Fruit fly (Drosophila melanogaster): ENCODE data around the gene CG3764.

The CG3764 gene

DNA sequence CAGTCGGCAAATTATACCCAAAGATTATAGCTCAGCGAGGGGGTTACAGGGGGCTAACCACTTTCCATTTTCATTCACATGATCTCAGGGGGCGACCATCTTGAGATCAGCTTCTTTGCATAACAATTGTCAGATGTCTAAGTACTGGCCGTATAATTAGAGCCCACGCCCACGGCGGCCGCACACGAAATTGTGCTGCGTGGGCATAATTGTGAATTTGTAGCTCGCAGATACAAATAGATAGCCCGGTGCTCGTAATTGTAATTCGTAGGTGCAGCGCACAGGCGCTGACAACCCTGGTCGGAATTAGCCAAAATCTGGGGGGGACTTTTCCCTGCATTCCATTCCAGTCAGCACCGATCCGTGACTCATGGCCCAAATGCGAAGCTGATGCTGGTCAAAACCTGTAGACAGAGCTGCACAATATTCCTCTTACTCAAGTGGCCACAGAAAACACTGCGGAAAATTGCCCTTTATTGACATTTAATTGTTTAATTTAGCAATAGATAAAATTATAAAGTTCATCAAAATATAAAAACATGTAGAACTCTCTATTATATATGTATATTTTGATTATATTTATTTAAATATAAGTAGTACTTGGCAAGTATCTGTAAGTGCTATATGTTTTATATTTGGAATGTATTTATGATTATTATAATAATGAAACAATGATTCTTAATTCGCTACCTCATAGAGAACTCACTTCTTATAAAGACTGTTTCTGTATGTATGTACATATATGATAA, 40.6 kb downstream of the CG3764 start:
- TF ChIP-seq tj (GFP tag; optimal IDR thresholded peaks at IDR 0.05) (peak; percentile 64), Mnt (GFP tag; optimal IDR thresholded peaks at IDR 0.05) (no peak)

DNA sequence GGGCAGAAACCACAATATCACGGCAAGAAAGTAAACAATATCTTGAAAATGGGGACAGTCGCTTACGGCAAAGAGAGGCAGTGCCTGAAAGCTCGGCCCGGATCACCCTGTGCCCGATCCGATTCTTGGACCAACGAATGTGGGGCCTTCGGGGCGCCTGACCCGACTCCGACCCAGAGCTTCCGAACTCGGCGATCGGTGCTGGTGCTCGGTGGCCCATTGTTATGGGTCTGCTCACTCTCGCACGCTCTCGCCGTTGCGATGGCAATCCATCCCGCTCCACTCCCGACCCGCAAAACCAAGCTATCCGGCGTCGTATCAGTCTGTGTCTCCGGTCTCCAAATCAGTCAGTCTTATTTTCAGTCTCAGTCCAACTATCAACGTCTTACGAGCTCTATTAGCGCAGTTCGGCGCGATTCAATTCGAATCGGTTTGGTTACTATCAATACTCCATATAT, 42.7 kb downstream of the CG3764 start, which contains the start of gene Exn:
Gene Exn, plus strand, starts transcription at position 362 of the 458 bp plus-strand sequence.
- TF ChIP-seq toe (GFP tag; optimal IDR thresholded peaks at IDR 0.05) (no peak), cic (GFP tag; optimal IDR thresholded peaks at IDR 0.05) (peak; percentile 76), CG7101 (tag; optimal IDR thresholded peaks at IDR 0.05) (peak; percentile 28), CG33017 (tag; optimal IDR thresholded peaks at IDR 0.05) (peak; percentile 46), CG12768 (GFP tag; optimal IDR thresholded peaks at IDR 0.05) (peak; percentile 83), CG11617 (GFP tag; optimal IDR thresholded peaks at IDR 0.05) (peak; percentile 42), Crg-1 (GFP tag; optimal IDR thresholded peaks at IDR 0.05) (no peak), tj (GFP tag; optimal IDR thresholded peaks at IDR 0.05) (peak; percentile 1), cnc (optimal IDR thresholded peaks at IDR 0.05) (no peak), kay (GFP tag; ENCODE audit: borderline replicate concordance) (no peak), CG1620 (GFP tag; optimal IDR thresholded peaks at IDR 0.05) (peak; percentile 29), bab1 (GFP tag; optimal IDR thresholded peaks at IDR 0.05) (peak; percentile 77), pad (GFP tag; optimal IDR thresholded peaks at IDR 0.05) (peak; percentile 47), CG14711 (tag; optimal IDR thresholded peaks at IDR 0.05) (no peak), Mnt (GFP tag; optimal IDR thresholded peaks at IDR 0.05) (peak; percentile 66)

DNA sequence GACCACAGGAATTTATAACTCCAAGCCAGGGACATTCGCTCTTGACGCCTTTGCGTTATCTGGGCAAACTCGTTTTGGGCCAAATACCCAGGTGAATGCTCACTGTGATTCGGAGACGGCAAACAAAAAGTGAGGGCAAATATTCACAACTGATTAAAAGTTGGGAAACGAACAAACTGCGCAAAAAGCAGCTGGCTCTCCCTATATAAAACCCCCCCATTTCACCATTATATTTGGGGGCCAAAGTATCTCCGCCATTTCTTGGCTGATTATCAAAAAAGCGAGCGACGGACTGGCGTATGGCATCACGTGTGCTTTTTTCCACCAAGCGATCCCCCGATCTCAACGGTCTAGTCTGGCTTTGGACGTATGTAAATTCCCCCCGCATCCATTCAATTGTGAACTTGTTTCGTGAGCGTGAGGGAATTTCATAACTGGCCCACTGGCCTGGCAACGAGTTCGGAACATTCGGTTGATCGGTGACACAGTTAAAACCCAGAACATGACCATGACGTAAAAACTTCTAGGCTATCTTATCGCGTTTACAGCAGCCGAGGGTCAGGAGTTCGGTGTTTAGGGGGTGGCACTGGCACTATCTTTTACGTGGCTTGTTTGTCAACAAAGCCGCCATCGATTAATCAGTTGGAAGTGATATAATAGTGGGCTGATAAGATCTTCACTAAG, 53.8 kb downstream of the CG3764 start:
- TF ChIP-seq kay (GFP tag; ENCODE audit: borderline replicate concordance): peak; percentile 1
- TF ChIP-seq CG7045 (GFP tag; optimal IDR thresholded peaks at IDR 0.05): no peak
- no peak for TF ChIP-seq Hr96 (GFP tag; optimal IDR thresholded peaks at IDR 0.05)
- TF ChIP-seq cic (GFP tag; optimal IDR thresholded peaks at IDR 0.05): peak; percentile 66
- no peak for TF ChIP-seq CG14711 (tag; optimal IDR thresholded peaks at IDR 0.05)
- TF ChIP-seq CG7101 (tag; optimal IDR thresholded peaks at IDR 0.05): no peak
- no peak for TF ChIP-seq ovo (GFP tag; optimal IDR thresholded peaks at IDR 0.05)
- peak; percentile 39 for TF ChIP-seq Mnt (GFP tag; optimal IDR thresholded peaks at IDR 0.05)
- peak; percentile 23 for TF ChIP-seq CG12768 (GFP tag; optimal IDR thresholded peaks at IDR 0.05)
- no peak for TF ChIP-seq CG1620 (GFP tag; optimal IDR thresholded peaks at IDR 0.05)
- no peak for TF ChIP-seq bab1 (GFP tag; optimal IDR thresholded peaks at IDR 0.05)

DNA sequence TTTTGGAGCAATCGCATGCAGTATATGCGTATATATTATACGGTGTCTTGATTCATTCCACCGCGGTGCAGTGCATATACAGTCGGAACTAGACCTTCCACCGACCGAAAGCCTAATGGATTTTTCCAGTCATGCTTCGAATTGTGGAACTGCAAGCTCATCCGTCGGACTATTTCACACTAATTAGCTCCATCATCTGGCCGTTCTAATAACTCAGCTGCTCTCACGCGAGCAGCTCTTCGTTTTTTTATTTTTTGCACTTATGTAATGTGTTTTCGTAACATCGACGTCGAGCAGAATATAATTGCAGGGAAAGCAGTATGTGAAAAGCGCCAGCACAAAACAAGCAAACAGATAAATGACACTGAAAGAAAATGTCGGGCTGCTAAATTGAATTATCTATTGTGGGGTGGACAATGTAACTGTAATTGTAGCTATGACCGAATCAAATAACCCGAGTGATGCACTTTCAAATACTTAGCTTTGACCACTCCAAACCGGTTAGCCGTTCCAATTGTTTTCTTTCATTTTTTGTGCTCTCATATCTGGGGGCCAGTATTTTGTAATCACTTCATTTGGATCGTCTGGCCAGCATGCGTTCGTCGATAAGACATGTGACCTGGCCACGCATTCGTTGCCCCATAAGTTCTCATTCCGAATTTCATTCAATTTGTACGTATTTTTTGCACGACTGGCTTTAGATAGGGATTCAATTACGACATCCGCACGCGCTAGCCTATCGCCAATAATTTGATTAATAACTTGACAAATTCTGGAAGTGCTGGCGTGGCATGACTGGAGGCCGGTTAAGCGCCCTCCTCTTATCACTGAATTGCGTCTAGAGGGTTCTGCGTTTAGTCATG, 54.6 kb downstream of the CG3764 start, which contains the start of gene Cpr73D:
Gene Cpr73D, minus strand, starts transcription at position 156 of the 863 bp plus-strand sequence.
- TF ChIP-seq cnc (optimal IDR thresholded peaks at IDR 0.05) (peak in 1 of 2 experiments; percentile 25), tj (GFP tag; optimal IDR thresholded peaks at IDR 0.05) (peak; percentile 17), Crg-1 (GFP tag; optimal IDR thresholded peaks at IDR 0.05) (no peak), kay (GFP tag; ENCODE audit: borderline replicate concordance) (peak; percentile 80)

- no peak for TF ChIP-seq CG33017 (tag; optimal IDR thresholded peaks at IDR 0.05)
- no peak for TF ChIP-seq CG5204 (GFP tag; optimal IDR thresholded peaks at IDR 0.05)
- TF ChIP-seq CG12768 (GFP tag; optimal IDR thresholded peaks at IDR 0.05): peak; percentile 19
- TF ChIP-seq CG7101 (tag; optimal IDR thresholded peaks at IDR 0.05): no peak
- TF ChIP-seq bab1 (GFP tag; optimal IDR thresholded peaks at IDR 0.05): no peak
- peak; percentile 65 for TF ChIP-seq cic (GFP tag; optimal IDR thresholded peaks at IDR 0.05)
- peak; percentile 97 for TF ChIP-seq kay (GFP tag; ENCODE audit: borderline replicate concordance)
- TF ChIP-seq CG11617 (GFP tag; optimal IDR thresholded peaks at IDR 0.05): peak; percentile 22
- TF ChIP-seq pad (GFP tag; optimal IDR thresholded peaks at IDR 0.05): no peak
- TF ChIP-seq Clk (GFP tag; optimal IDR thresholded peaks at IDR 0.05): no peak
- TF ChIP-seq Mnt (GFP tag; optimal IDR thresholded peaks at IDR 0.05): peak; percentile 53
- no peak for TF ChIP-seq CG7045 (GFP tag; optimal IDR thresholded peaks at IDR 0.05)
- no peak for TF ChIP-seq Hr96 (GFP tag; optimal IDR thresholded peaks at IDR 0.05)
Measured at dm6 chr3L:16956768-16957533, 55.4 kb downstream of the CG3764 start.
